Fruit fly (Drosophila melanogaster): ENCODE measurements around the gene CG45690.

DNA sequence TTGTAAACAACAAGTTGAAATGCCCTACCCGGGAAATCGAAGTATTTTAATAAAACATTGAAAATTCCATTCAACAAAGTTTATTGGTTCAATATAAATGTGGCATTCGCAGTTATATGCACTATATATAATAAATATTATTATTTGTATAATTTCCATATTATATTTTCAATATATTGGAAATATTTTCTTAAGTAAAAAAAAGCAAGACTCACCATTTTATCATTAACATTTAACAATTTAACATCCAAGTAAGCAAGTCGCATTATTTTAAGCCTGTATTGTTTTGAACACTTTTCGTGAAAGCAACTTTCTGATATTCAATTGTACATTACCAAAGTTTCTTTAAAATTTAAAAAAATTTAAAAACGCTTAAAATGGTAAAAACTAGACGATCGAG is at the start of gene CG45690:
- TF ChIP-seq br (GFP tag; optimal IDR thresholded peaks at IDR 0.05) (no peak), psq (GFP tag; optimal IDR thresholded peaks at IDR 0.05) (no peak), Myc (optimal IDR thresholded peaks at IDR 0.05) (no peak), h (GFP tag; optimal IDR thresholded peaks at IDR 0.05) (no peak), Rel (GFP tag; optimal IDR thresholded peaks at IDR 0.05) (no peak), Rel (tag; optimal IDR thresholded peaks at IDR 0.05) (no peak), Abd-B (GFP tag; optimal IDR thresholded peaks at IDR 0.05) (no peak), Dfd (GFP tag; optimal IDR thresholded peaks at IDR 0.05) (no peak), brk (GFP tag; optimal IDR thresholded peaks at IDR 0.05) (no peak), OdsH (GFP tag; optimal IDR thresholded peaks at IDR 0.05) (no peak), dmrt93B (GFP tag; optimal IDR thresholded peaks at IDR 0.05) (no peak), Sp1 (GFP tag; optimal IDR thresholded peaks at IDR 0.05) (no peak), tai (GFP tag; optimal IDR thresholded peaks at IDR 0.05) (no peak), GATAd (GFP tag; optimal IDR thresholded peaks at IDR 0.05) (no peak), fru (GFP tag; optimal IDR thresholded peaks at IDR 0.05) (no peak)
